Fruit fly (Drosophila melanogaster) whole organism: ENCODE measurements around the gene Dus4.

Experiments
- EcR ChIP-seq, 2 experiments: fragments of >200 bp; optimal IDR thresholded peaks; 2 replicates each; lab custom pipeline; 2017; ENCODE audit warnings: missing biosample characterization in 2 of 2, missing genetic modification characterization in 2 of 2, missing genetic modification reagents in 2 of 2
- pan ChIP-seq: fragments of >200 bp; optimal IDR thresholded peaks from 2 replicates; lab custom pipeline; 2017
- psq ChIP-seq: fragments of >200 bp; optimal IDR thresholded peaks from 2 replicates; lab custom pipeline; 2017
- usp ChIP-seq: fragments of >200 bp; optimal IDR thresholded peaks from 2 replicates; lab custom pipeline; 2017; ENCODE audit warnings: missing biosample characterization, missing genetic modification characterization, mixed read lengths

DNA sequence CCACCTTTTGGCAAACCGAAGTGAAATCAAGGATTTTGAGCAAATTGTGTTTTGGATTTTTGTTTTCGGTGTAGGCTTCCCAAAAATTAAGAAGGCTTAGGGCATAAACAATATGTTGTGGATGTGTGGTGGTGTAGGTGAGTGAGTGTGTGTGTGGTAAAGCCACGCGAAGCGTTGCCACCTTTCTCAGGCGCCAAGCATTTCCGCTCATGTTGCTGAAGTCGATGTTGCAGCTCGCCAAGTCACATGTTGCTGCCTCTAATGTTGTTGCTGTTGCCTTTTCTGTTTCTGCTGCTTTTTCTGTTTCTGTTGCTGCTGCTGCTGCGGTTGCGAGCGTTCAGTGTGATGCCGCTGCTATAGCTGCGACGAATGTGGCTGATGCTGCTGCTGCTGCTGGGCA, 16.6 kb downstream of the Dus4 start:
- TF ChIP-seq EcR (GFP tag; optimal IDR thresholded peaks at IDR 0.05; lab: Kevin White, UChicago) (no peak), usp (GFP tag; lab: Kevin White, UChicago) (no peak), psq (lab: Kevin White, UChicago) (no peak), pan (lab: Kevin White, UChicago) (no peak)
